Fruit fly (Drosophila melanogaster) whole organism, prepupa: ENCODE results near the gene Trl.

Experiments
- Blimp-1 ChIP-seq: fragments of 200-800 bp; sonication (Bioruptor generic); optimal IDR thresholded peaks from 3 replicates; lab custom pipeline; 2017; ENCODE audit warnings: missing biosample characterization, missing genetic modification characterization, mild to moderate bottlenecking, moderate library complexity, missing genetic modification reagents
- CG10669 ChIP-seq: fragments of 200-800 bp; sonication (Bioruptor generic); optimal IDR thresholded peaks from 3 replicates; lab custom pipeline; 2018; ENCODE audit warnings: missing biosample characterization, mild to moderate bottlenecking, missing genetic modification characterization, moderate library complexity
- CG11762 ChIP-seq: fragments of 200-800 bp; sonication (Bioruptor generic); optimal IDR thresholded peaks from 3 replicates; lab custom pipeline; 2016; ENCODE audit warnings: missing biosample characterization, missing genetic modification characterization; ENCODE audit not compliant: insufficient read depth
- CG11902 ChIP-seq: fragments of 200-800 bp; sonication (Bioruptor generic); optimal IDR thresholded peaks from 3 replicates; lab custom pipeline; 2016; ENCODE audit warnings: missing biosample characterization, missing genetic modification characterization
- CG1621 ChIP-seq: fragments of 200-800 bp; sonication (Bioruptor generic); optimal IDR thresholded peaks from 3 replicates; lab custom pipeline; 2018; ENCODE audit warnings: missing biosample characterization, mild to moderate bottlenecking, missing genetic modification characterization
- CG31627 ChIP-seq: fragments of 200-800 bp; sonication (Bioruptor generic); optimal IDR thresholded peaks from 3 replicates; lab custom pipeline; 2016; ENCODE audit warnings: missing biosample characterization, missing genetic modification characterization
- CG3919 ChIP-seq: fragments of 200-800 bp; sonication (Bioruptor generic); optimal IDR thresholded peaks from 3 replicates; lab custom pipeline; 2016; ENCODE audit warnings: missing biosample characterization, missing genetic modification characterization
- CG4318 ChIP-seq: fragments of 200-800 bp; sonication (Bioruptor generic); optimal IDR thresholded peaks from 3 replicates; lab custom pipeline; 2017; ENCODE audit warnings: missing biosample characterization, mild to moderate bottlenecking, missing genetic modification characterization
- CG6163 ChIP-seq: fragments of 200-800 bp; sonication (Bioruptor generic); IDR thresholded peaks from 3 replicates; pipeline ENCODE4 v1.3.6; 2022; ENCODE audit warnings: missing biosample characterization, missing genetic modification characterization
- CG6276 ChIP-seq: fragments of 200-800 bp; sonication (Bioruptor generic); optimal IDR thresholded peaks from 2 replicates; lab custom pipeline; 2017; ENCODE audit warnings: missing biosample characterization, mild to moderate bottlenecking, missing genetic modification characterization
- CG6792 ChIP-seq: fragments of 200-800 bp; sonication (Bioruptor generic); optimal IDR thresholded peaks from 3 replicates; lab custom pipeline; 2016; ENCODE audit warnings: missing biosample characterization, missing genetic modification characterization
- CG6808 ChIP-seq: fragments of 200-800 bp; sonication (Bioruptor generic); optimal IDR thresholded peaks from 3 replicates; lab custom pipeline; 2017; ENCODE audit warnings: missing biosample characterization, missing genetic modification characterization, mild to moderate bottlenecking, moderate library complexity, missing genetic modification reagents
- CG7368 ChIP-seq: fragments of 200-800 bp; sonication (Bioruptor generic); optimal IDR thresholded peaks from 3 replicates; lab custom pipeline; 2016; ENCODE audit warnings: missing biosample characterization, missing genetic modification characterization
- CG8319 ChIP-seq: fragments of 200-800 bp; sonication (Bioruptor generic); optimal IDR thresholded peaks from 3 replicates; lab custom pipeline; 2016; ENCODE audit warnings: missing biosample characterization, missing genetic modification characterization
- CG8632 ChIP-seq: fragments of 200-800 bp; sonication (Bioruptor generic); optimal IDR thresholded peaks from 3 replicates; lab custom pipeline; 2016; ENCODE audit warnings: missing biosample characterization, missing genetic modification characterization
- Eip75B ChIP-seq: fragments of 200-800 bp; sonication (Bioruptor generic); optimal IDR thresholded peaks from 3 replicates; lab custom pipeline; 2016; ENCODE audit warnings: missing biosample characterization, missing genetic modification characterization
- Eip93F ChIP-seq: fragments of 200-800 bp; sonication (Bioruptor generic); optimal IDR thresholded peaks from 2 replicates; lab custom pipeline; 2016; ENCODE audit warnings: missing biosample characterization, mild to moderate bottlenecking, missing genetic modification characterization
- Gug ChIP-seq: fragments of 200-800 bp; sonication (Bioruptor generic); IDR thresholded peaks from 2 replicates; pipeline ENCODE4 v1.3.6; 2022; ENCODE audit warnings: missing biosample characterization, missing genetic modification characterization
- Hr39 ChIP-seq: fragments of 200-800 bp; sonication (Bioruptor generic); optimal IDR thresholded peaks from 2 replicates; lab custom pipeline; 2016; ENCODE audit warnings: missing biosample characterization, missing genetic modification characterization
- Met ChIP-seq: fragments of 200-800 bp; sonication (Bioruptor generic); optimal IDR thresholded peaks from 3 replicates; lab custom pipeline; 2016; ENCODE audit warnings: missing biosample characterization, missing genetic modification characterization
- Smox ChIP-seq: fragments of 200-800 bp; sonication (Bioruptor generic); optimal IDR thresholded peaks from 3 replicates; lab custom pipeline; 2016; ENCODE audit warnings: missing biosample characterization, missing genetic modification characterization
- Sox102F ChIP-seq: fragments of 200-800 bp; sonication (Bioruptor generic); optimal IDR thresholded peaks from 2 replicates; lab custom pipeline; 2016; ENCODE audit warnings: missing biosample characterization, mild to moderate bottlenecking, missing genetic modification characterization
- Sox15 ChIP-seq: fragments of 200-800 bp; sonication (Bioruptor generic); optimal IDR thresholded peaks from 3 replicates; lab custom pipeline; 2016; ENCODE audit warnings: missing biosample characterization, missing genetic modification characterization
- achi ChIP-seq: fragments of 200-800 bp; sonication (Bioruptor generic); optimal IDR thresholded peaks from 3 replicates; lab custom pipeline; 2016; ENCODE audit warnings: missing biosample characterization, missing genetic modification characterization
- acj6 ChIP-seq: fragments of 200-800 bp; sonication (Bioruptor generic); optimal IDR thresholded peaks from 3 replicates; lab custom pipeline; 2016; ENCODE audit warnings: missing biosample characterization, missing genetic modification characterization
- cyc ChIP-seq: fragments of 200-800 bp; sonication (Bioruptor generic); optimal IDR thresholded peaks from 3 replicates; lab custom pipeline; 2016; ENCODE audit warnings: missing biosample characterization, missing genetic modification characterization
- dsx ChIP-seq: fragments of 200-800 bp; optimal IDR thresholded peaks from 3 replicates; lab custom pipeline; 2019; ENCODE audit warnings: missing biosample characterization, mild to moderate bottlenecking, missing genetic modification characterization, moderate library complexity; ENCODE audit not compliant: poor library complexity, severe bottlenecking
- eg ChIP-seq: fragments of 200-800 bp; sonication (Bioruptor generic); IDR thresholded peaks from 3 replicates; pipeline ENCODE4 v1.3.6; 2022; ENCODE audit warnings: missing biosample characterization, missing genetic modification characterization
- fkh ChIP-seq: fragments of 200-800 bp; sonication (Bioruptor generic); optimal IDR thresholded peaks from 3 replicates; lab custom pipeline; 2017; ENCODE audit warnings: missing biosample characterization, mild to moderate bottlenecking, missing genetic modification characterization, moderate library complexity
- lz ChIP-seq: fragments of 200-800 bp; sonication (Bioruptor generic); optimal IDR thresholded peaks from 3 replicates; lab custom pipeline; 2016; ENCODE audit warnings: missing biosample characterization, missing genetic modification characterization
- salr ChIP-seq, 2 experiments: fragments of 200-800 bp; sonication (Bioruptor generic); optimal IDR thresholded peaks; 3 replicates each; lab custom pipeline; 2016 to 2018; ENCODE audit warnings: missing biosample characterization in 2 of 2, missing genetic modification characterization in 2 of 2, mild to moderate bottlenecking in 1 of 2
- spab ChIP-seq: fragments of 200-800 bp; sonication (Bioruptor generic); optimal IDR thresholded peaks from 2 replicates; lab custom pipeline; 2017; ENCODE audit warnings: missing biosample characterization, mild to moderate bottlenecking, missing genetic modification characterization, missing genetic modification reagents
- ss ChIP-seq, 2 experiments: fragments of 200-800 bp; sonication (Bioruptor generic); optimal IDR thresholded peaks; 2 replicates in 1 of 2; 3 replicates in 1 of 2; lab custom pipeline; 2017 to 2018; ENCODE audit warnings: mild to moderate bottlenecking in 2 of 2, missing biosample characterization in 2 of 2, missing genetic modification characterization in 2 of 2, moderate library complexity in 1 of 2
- svp ChIP-seq: fragments of 200-800 bp; sonication (Bioruptor generic); peaks from one replicate; lab custom pipeline; 2016; ENCODE audit warnings: missing biosample characterization, missing genetic modification characterization
- topi ChIP-seq: fragments of 200-800 bp; sonication (Bioruptor generic); optimal IDR thresholded peaks from 3 replicates; lab custom pipeline; 2016; ENCODE audit warnings: missing biosample characterization, missing genetic modification characterization
- vri ChIP-seq: fragments of 200-800 bp; sonication (Bioruptor generic); optimal IDR thresholded peaks from 3 replicates; lab custom pipeline; 2016; ENCODE audit warnings: missing biosample characterization, mild to moderate bottlenecking, missing genetic modification characterization

Trl gene

DNA sequence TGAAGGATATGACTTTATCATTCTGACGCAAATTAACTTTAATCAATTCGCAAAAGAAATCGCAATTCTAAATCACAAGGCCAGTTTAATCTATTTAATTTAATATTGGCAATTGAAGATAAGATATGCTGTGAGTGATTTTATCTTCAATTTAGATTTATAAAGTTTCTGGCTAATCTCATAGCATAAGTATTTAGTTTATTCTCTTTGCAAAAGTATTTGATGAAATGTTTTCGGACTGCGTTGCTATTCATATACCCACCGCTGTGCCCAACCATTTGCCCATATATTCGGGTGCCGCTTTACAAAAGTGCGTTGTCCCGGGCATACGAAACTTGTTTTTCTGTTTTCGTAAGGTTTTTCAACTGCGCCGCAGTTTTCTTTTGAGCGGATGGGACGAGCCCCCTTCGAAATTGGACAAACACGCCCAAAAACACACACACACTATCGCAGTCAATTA is 24.1 kb upstream of the Trl start (continued):
- TF ChIP-seq Smox = peak; percentile 80
- TF ChIP-seq topi = peak; percentile 87
- peak; percentile 83 for TF ChIP-seq eg (GFP tag; lab: Robert Waterston, UW)
- TF ChIP-seq CG8319 (GFP tag; lab: Kevin White, UChicago) = peak; percentile 70
- TF ChIP-seq Met (GFP tag; lab: Kevin White, UChicago) = peak; percentile 82
- peak; percentile 39 for TF ChIP-seq Blimp-1 (GFP tag; lab: Kevin White, UChicago)
- peak; percentile 70 for TF ChIP-seq CG6792
- TF ChIP-seq Gug (GFP tag; lab: Robert Waterston, UW) = peak; percentile 72
- peak; percentile 57 for TF ChIP-seq dsx (GFP tag; lab: Kevin White, UChicago)
- peak; percentile 78 for TF ChIP-seq CG3919 (GFP tag; lab: Kevin White, UChicago)
- TF ChIP-seq CG6163 (GFP tag; lab: Robert Waterston, UW) = peak; percentile 68
- peak; percentile 86 for TF ChIP-seq Hr39 (GFP tag; lab: Kevin White, UChicago)
- peak; percentile 83 for TF ChIP-seq achi
- TF ChIP-seq spab (GFP tag; lab: Kevin White, UChicago) = peak; percentile 72
- peak; percentile 76 for TF ChIP-seq CG6808 (GFP tag; lab: Kevin White, UChicago)
- TF ChIP-seq Sox15 (GFP tag; lab: Kevin White, UChicago) = peak; percentile 72
- peak; percentile 81 for TF ChIP-seq CG11762 (GFP tag; lab: Kevin White, UChicago)
- peak in 1 of 2 experiments; percentile 87 for TF ChIP-seq salr (GFP tag; optimal IDR thresholded peaks at IDR 0.05; lab: Kevin White, UChicago)
- TF ChIP-seq CG11902 (GFP tag; lab: Kevin White, UChicago) = peak; percentile 70
- TF ChIP-seq svp (GFP tag; lab: Kevin White, UChicago) = peak; percentile 84
- peak; percentile 83 for TF ChIP-seq CG31627
- TF ChIP-seq acj6 (GFP tag; lab: Kevin White, UChicago) = peak; percentile 84
- TF ChIP-seq CG4318 (GFP tag; lab: Kevin White, UChicago) = peak; percentile 83
- peak; percentile 80 for TF ChIP-seq lz (GFP tag; lab: Kevin White, UChicago)
- TF ChIP-seq CG1621 = peak; percentile 69
- peak; percentile 71 for TF ChIP-seq CG7368
- TF ChIP-seq CG6276 (GFP tag; lab: Kevin White, UChicago) = peak; percentile 90
- TF ChIP-seq ss (GFP tag; optimal IDR thresholded peaks at IDR 0.05; lab: Kevin White, UChicago) = peak; percentile 43 to 51
- peak; percentile 24 for TF ChIP-seq vri (GFP tag; lab: Kevin White, UChicago)
- TF ChIP-seq Eip75B (GFP tag; lab: Kevin White, UChicago) = peak; percentile 56
- peak; percentile 77 for TF ChIP-seq cyc (GFP tag; lab: Kevin White, UChicago)
- TF ChIP-seq Sox102F (GFP tag; lab: Kevin White, UChicago) = peak; percentile 78
- TF ChIP-seq fkh (GFP tag; lab: Kevin White, UChicago) = peak; percentile 78
- TF ChIP-seq, all 60 proteins: peak for 58

DNA sequence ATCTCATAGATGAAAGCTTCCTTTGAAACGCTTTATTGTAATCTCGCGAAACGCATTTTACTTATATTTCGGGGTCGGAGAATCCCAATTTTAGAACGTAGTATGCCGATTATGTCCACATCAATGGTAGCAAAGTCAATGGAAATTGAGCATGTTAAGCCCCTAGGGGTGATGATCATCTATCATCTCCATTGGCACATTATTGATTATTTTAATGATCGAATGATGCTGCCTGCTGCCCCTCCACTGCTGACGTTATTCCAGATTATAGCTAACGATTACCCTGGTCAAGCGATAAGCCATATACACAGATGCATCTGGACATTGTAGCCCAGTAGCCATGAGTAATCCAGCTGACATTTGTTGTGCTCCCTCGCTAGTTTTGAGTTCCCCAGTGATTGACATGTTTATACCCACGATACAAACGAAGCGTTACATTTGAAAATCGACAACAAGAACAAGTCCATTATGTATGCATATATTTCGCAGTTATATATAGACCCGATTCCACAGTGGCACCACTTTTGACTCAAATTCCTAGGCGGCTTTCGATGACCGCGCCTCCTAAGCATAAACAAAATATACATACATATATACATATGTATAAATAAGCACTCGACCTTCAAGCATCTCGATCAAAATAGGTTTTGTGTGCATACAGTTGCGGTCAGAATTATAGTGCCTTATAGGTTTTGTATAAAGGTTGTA is 23.5 kb upstream of the Trl start:
- no peak for TF ChIP-seq CG8632 (GFP tag; lab: Kevin White, UChicago)
- TF ChIP-seq Eip93F = no peak
- TF ChIP-seq svp (GFP tag; lab: Kevin White, UChicago) = peak; percentile 96
- no peak for TF ChIP-seq ss (GFP tag; optimal IDR thresholded peaks at IDR 0.05; lab: Kevin White, UChicago)

DNA sequence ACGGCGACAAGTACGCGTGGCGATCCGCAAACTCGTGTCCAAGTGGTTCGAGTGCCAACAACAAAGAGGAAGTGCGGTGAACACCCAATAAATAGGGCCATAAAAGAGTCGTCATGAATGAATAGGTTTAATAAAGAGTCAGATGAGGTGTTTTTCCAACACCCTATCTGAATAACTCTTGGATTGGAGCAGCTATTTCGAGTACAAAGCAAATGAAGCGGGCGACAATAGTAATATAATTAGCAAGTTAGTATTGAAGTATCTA is 22.4 kb upstream of the Trl start:
- TF ChIP-seq achi (no peak), CG11762 (GFP tag; lab: Kevin White, UChicago) (no peak), CG10669 (no peak), cyc (GFP tag; lab: Kevin White, UChicago) (no peak)
